Fruit fly (Drosophila melanogaster) whole organism, adult: Measurements from ENCODE around the gene Syt1.

Experiments used
- CG33017 ChIP-seq: fragments of 200-800 bp; sonication (Bioruptor generic); optimal IDR thresholded peaks from 2 replicates; lab custom pipeline; 2018; ENCODE audit warnings: missing biosample characterization, mild to moderate bottlenecking, missing genetic modification characterization, moderate library complexity
- CG5204 ChIP-seq: fragments of 200-800 bp; sonication (Bioruptor generic); optimal IDR thresholded peaks from 2 replicates; lab custom pipeline; 2016; ENCODE audit warnings: missing biosample characterization, missing genetic modification characterization
- Mnt ChIP-seq: fragments of 200-800 bp; sonication (Bioruptor generic); optimal IDR thresholded peaks from 2 replicates; lab custom pipeline; 2016; ENCODE audit warnings: missing biosample characterization, mild to moderate bottlenecking, missing genetic modification characterization
- cic ChIP-seq: fragments of 200-800 bp; sonication (Bioruptor generic); optimal IDR thresholded peaks from 2 replicates; lab custom pipeline; 2017; ENCODE audit warnings: missing biosample characterization, mild to moderate bottlenecking, missing genetic modification characterization, moderate library complexity

DNA sequence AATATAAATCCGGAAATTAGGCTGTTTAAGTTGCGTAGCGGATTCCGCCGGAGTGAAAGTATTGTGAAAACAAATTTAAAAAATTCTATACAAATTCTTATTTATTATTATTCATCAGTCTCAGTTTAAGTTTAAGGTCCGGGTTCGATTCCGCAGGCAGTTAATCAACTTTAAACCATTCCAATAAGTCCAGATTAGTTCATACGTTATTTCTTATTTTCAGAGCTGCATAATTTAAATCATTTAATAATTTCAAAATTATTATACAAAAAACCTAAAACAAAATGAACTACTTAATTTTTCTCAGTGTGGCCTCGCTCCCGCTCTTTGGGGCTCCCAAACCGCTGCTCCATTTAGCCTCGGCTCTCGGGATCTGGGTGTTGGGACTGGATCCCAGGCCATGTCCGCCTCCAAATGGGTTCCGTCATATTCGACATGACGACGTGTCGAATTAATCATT is 30.6 kb upstream of the Syt1 start:
- no peak for TF ChIP-seq CG33017 (tag; lab: Kevin White, UChicago)
- peak; percentile 32 for TF ChIP-seq CG5204 (GFP tag; lab: Kevin White, UChicago)
- TF ChIP-seq cic (GFP tag; lab: Kevin White, UChicago) = no peak
- TF ChIP-seq Mnt (GFP tag; lab: Kevin White, UChicago) = no peak
